Fruit fly (Drosophila melanogaster): ENCODE results near the gene p130CAS.
A peak's percentile ranks its signal among the peaks of the same experiment; 100 is the strongest.

The p130CAS gene

dm6 chr3L:131151-131997 is 21.3 kb upstream of the p130CAS start (continued):
- peak; percentile 19 for TF ChIP-seq CG13624 (GFP tag; optimal IDR thresholded peaks at IDR 0.05)
- no peak for TF ChIP-seq CG7556 (GFP tag; optimal IDR thresholded peaks at IDR 0.05)
- TF ChIP-seq CG4854 (GFP tag; optimal IDR thresholded peaks at IDR 0.05), result no peak
- TF ChIP-seq Hmr (GFP tag; optimal IDR thresholded peaks at IDR 0.05), result peak; percentile 70
- no peak for TF ChIP-seq hkb (optimal IDR thresholded peaks at IDR 0.05)
- TF ChIP-seq hkb (GFP tag; IDR thresholded peaks at IDR 0.05), result peak; percentile 48; the same call in 1 of the 2 replicates
- TF ChIP-seq grau (tag; optimal IDR thresholded peaks at IDR 0.05), result no peak
- TF ChIP-seq klu (GFP tag; IDR thresholded peaks at IDR 0.05), result peak; percentile 82
- TF ChIP-seq sug (tag; optimal IDR thresholded peaks at IDR 0.05), result peak; percentile 54
- TF ChIP-seq dysf (GFP tag; IDR thresholded peaks at IDR 0.05), result peak; percentile 9; the same call in 1 of the 3 replicates
- peak; percentile 85 for TF ChIP-seq CG34376 (GFP tag; optimal IDR thresholded peaks at IDR 0.05)
- TF ChIP-seq bsh (GFP tag; optimal IDR thresholded peaks at IDR 0.05), result peak in 1 of 2 experiments; percentile 30
- peak; percentile 46; the same call in 1 of the 2 replicates for TF ChIP-seq hbn (GFP tag; IDR thresholded peaks at IDR 0.05; ENCODE audit: partially characterized antibody)
- peak; percentile 44 for TF ChIP-seq oc (tag; optimal IDR thresholded peaks at IDR 0.05)
- no peak for TF ChIP-seq Camta (GFP tag; optimal IDR thresholded peaks at IDR 0.05)
- peak; percentile 29 for TF ChIP-seq disco-r (GFP tag; optimal IDR thresholded peaks at IDR 0.05)
- TF ChIP-seq ken (GFP tag; IDR thresholded peaks at IDR 0.05), result no peak
- TF ChIP-seq Taf1 (GFP tag; IDR thresholded peaks at IDR 0.05), result no peak
- peak; percentile 95 for TF ChIP-seq CG1832 (GFP tag; optimal IDR thresholded peaks at IDR 0.05)
- peak; percentile 10; the same call in 1 of the 2 replicates for TF ChIP-seq CG17328 (GFP tag; IDR thresholded peaks at IDR 0.05)
- TF ChIP-seq Dip2 (GFP tag; IDR thresholded peaks at IDR 0.05), result no peak
- peak; percentile 35 for TF ChIP-seq CG31365 (tag; optimal IDR thresholded peaks at IDR 0.05)
- TF ChIP-seq trem (tag; optimal IDR thresholded peaks at IDR 0.05), result no peak
- TF ChIP-seq NFAT (GFP tag; IDR thresholded peaks at IDR 0.05), result peak; percentile 59; the same call in 1 of the 2 replicates
- TF ChIP-seq TFAM (GFP tag; optimal IDR thresholded peaks at IDR 0.05), result no peak
- peak; percentile 54 for TF ChIP-seq zf30C (GFP tag; optimal IDR thresholded peaks at IDR 0.05)
- TF ChIP-seq CG10274 (GFP tag; optimal IDR thresholded peaks at IDR 0.05), result no peak
- TF ChIP-seq CG16863 (GFP tag; optimal IDR thresholded peaks at IDR 0.05), result peak; percentile 27
- peak; percentile 70 for TF ChIP-seq CG12769 (tag; optimal IDR thresholded peaks at IDR 0.05)
- TF ChIP-seq pb (GFP tag; optimal IDR thresholded peaks at IDR 0.05), result peak; percentile 51
- TF ChIP-seq tll (GFP tag; optimal IDR thresholded peaks at IDR 0.05), result peak in 1 of 2 experiments; percentile 80
- TF ChIP-seq lab (GFP tag; optimal IDR thresholded peaks at IDR 0.05), result peak; percentile 72
- peak; percentile 50 for TF ChIP-seq Lpt (GFP tag; optimal IDR thresholded peaks at IDR 0.05)
- peak; percentile 23; the same call in 1 of the 2 replicates for TF ChIP-seq HLH3B (GFP tag; IDR thresholded peaks at IDR 0.05)
- TF ChIP-seq CG10321 (GFP tag; IDR thresholded peaks at IDR 0.05), result peak; percentile 86
- peak in 1 of 2 experiments; percentile 20 for TF ChIP-seq dpn (GFP tag; optimal IDR thresholded peaks at IDR 0.05)
- TF ChIP-seq unc-4 (GFP tag; IDR thresholded peaks at IDR 0.05; ENCODE audit: partially characterized antibody), result 0 out of 2 replicates have a peak, but pooled peaks have one; percentile 33
- peak; percentile 79 for TF ChIP-seq Fer1 (GFP tag; optimal IDR thresholded peaks at IDR 0.05)
- no peak for TF ChIP-seq CG7839 (tag; optimal IDR thresholded peaks at IDR 0.05)
- no peak for TF ChIP-seq Dref (GFP tag; IDR thresholded peaks at IDR 0.05)
- peak; percentile 98 for TF ChIP-seq Adf1 (GFP tag; IDR thresholded peaks at IDR 0.05)
- no peak for TF ChIP-seq Atf-2 (GFP tag; optimal IDR thresholded peaks at IDR 0.05)
- peak; percentile 61 for TF ChIP-seq HLHmδ (GFP tag; optimal IDR thresholded peaks at IDR 0.05)
- TF ChIP-seq ftz-f1 (GFP tag; optimal IDR thresholded peaks at IDR 0.05), result peak; percentile 94
- peak; percentile 51 for TF ChIP-seq CG3407 (GFP tag; optimal IDR thresholded peaks at IDR 0.05)
- TF ChIP-seq ttk (GFP tag; IDR thresholded peaks at IDR 0.05), result no peak
- TF ChIP-seq CG18599 (GFP tag; optimal IDR thresholded peaks at IDR 0.05), result peak; percentile 73
- peak; percentile 83 for TF ChIP-seq cg (GFP tag; optimal IDR thresholded peaks at IDR 0.05)

Measured in whole organism, embryonic.